Worm (Caenorhabditis elegans) whole organism, L4 larva: ENCODE results near the gene Y62E10A.3.

Source experiments
- F26F4.8 ChIP-seq: fragments of 200-800 bp; sonication (Bioruptor generic); conservative IDR thresholded peaks from 2 replicates; pipeline ENCODE4 v1.3.6; 2022; ENCODE audit warnings: missing genetic modification characterization, missing compliant biosample characterization
- R02D3.7 ChIP-seq: fragments of 150-350 bp; sonication (generic microtip); optimal IDR thresholded peaks from 3 replicates; lab custom pipeline; 2014; ENCODE audit warnings: missing biosample characterization, missing genetic modification characterization
- aly-2 ChIP-seq: sonication (generic microtip); optimal IDR thresholded peaks from 2 replicates; lab custom pipeline; 2018; ENCODE audit warnings: missing biosample characterization, missing genetic modification characterization
- egl-27 ChIP-seq: sonication (generic microtip); optimal IDR thresholded peaks from 3 replicates; lab custom pipeline; 2017; ENCODE audit warnings: missing biosample characterization, missing genetic modification reagents, missing genetic modification characterization
- lin-15B ChIP-seq: fragments of 150-350 bp; sonication (generic microtip); optimal IDR thresholded peaks from 3 replicates; lab custom pipeline; 2014; ENCODE audit warnings: missing biosample characterization, missing genetic modification characterization
- lin-39 ChIP-seq: fragments of 150-350 bp; optimal IDR thresholded peaks from 2 replicates; lab custom pipeline; 2014; ENCODE audit warnings: missing biosample characterization, missing genetic modification reagents, missing genetic modification characterization
- mep-1 ChIP-seq: fragments of 150-350 bp; sonication (generic microtip); optimal IDR thresholded peaks from 3 replicates; lab custom pipeline; 2014; ENCODE audit warnings: missing biosample characterization, missing genetic modification characterization
- saeg-2 ChIP-seq: fragments of 200-800 bp; sonication (Bioruptor generic); IDR thresholded peaks from 2 replicates; pipeline ENCODE4 v1.3.6; 2022; ENCODE audit warnings: missing genetic modification reagents, missing genetic modification characterization, missing compliant biosample characterization
- snpc-4 ChIP-seq: fragments of 150-350 bp; optimal IDR thresholded peaks from 2 replicates; lab custom pipeline; 2014; ENCODE audit warnings: missing biosample characterization, missing genetic modification characterization
- unc-130 ChIP-seq: sonication (generic microtip); optimal IDR thresholded peaks from 2 replicates; lab custom pipeline; 2016; ENCODE audit warnings: missing genetic modification reagents, missing genetic modification characterization, missing compliant biosample characterization

DNA sequence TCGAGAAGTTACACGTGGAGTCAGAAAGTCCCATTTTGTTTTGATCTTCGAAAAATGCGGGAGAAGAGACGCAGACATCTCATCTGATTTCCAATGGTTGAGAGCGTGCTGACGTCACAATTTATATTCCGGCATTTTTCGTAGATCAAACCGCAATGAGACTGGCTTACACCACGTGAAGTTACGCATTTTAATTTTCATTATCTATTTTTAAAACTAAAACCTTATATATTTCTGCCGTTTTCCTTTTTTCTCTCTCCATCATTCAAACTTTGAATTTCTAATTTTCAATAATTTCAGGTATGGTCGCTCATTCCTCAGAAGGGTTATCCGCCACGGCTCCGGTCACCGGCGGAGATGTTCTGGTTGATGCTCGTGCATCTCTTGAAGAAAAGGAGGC, 44.7 kb downstream of the Y62E10A.3 start, which contains the start of gene fat-1:
- TF ChIP-seq aly-2 (tag; lab: Kevin White, UChicago) (no peak), snpc-4 (tag; lab: Kevin White, UChicago) (no peak), lin-39 (no peak), egl-27 (tag; lab: Kevin White, UChicago) (no peak), unc-130 (no peak), saeg-2 (GFP tag; lab: Robert Waterston, UW) (no peak), R02D3.7 (tag; lab: Kevin White, UChicago) (no peak), lin-15B (tag; lab: Kevin White, UChicago) (no peak), mep-1 (tag; lab: Kevin White, UChicago) (no peak), F26F4.8 (GFP tag; lab: Robert Waterston, UW) (no peak)
